Fruit fly (Drosophila melanogaster): ENCODE measurements around the gene CG8607.

The CG8607 gene

DNA sequence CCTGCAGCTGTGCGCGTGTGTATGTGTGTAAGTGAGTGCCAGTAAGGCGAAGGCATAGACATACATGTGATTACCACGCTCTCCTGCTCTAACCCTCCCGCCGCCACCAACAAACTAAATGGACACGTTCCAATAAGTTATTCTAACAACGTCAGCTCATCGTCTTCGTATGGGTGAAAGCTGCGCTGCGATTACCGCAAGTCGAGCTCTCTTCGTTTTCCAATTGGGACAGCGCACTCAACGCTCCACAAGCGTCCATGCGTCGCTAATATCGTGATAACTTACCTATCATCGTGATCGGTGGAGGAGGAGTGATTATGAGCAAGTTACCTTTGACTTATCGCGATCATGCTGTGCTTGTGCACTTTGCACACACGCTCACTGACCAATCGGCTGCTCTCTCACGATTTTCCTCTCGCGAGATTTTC, 41.2 kb downstream of the CG8607 start (continued):
- TF ChIP-seq dati (GFP tag; IDR thresholded peaks at IDR 0.05) (no peak), CG2678 (tag; optimal IDR thresholded peaks at IDR 0.05) (peak; percentile 46), CG7372 (GFP tag; IDR thresholded peaks at IDR 0.05) (no peak), Nf-YA (GFP tag; IDR thresholded peaks at IDR 0.05) (no peak), usp (GFP tag; optimal IDR thresholded peaks at IDR 0.05) (no peak), CG8359 (GFP tag; optimal IDR thresholded peaks at IDR 0.05; ENCODE audit: borderline replicate concordance) (no peak), CG11456 (GFP tag; IDR thresholded peaks at IDR 0.05) (no peak), CG5180 (GFP tag; optimal IDR thresholded peaks at IDR 0.05) (no peak), Atf6 (GFP tag; IDR thresholded peaks at IDR 0.05) (no peak), Ptx1 (GFP tag; IDR thresholded peaks at IDR 0.05) (0 out of 2 replicates have a peak, but pooled peaks have one; percentile 20), CG30403 (GFP tag; optimal IDR thresholded peaks at IDR 0.05) (peak; percentile 13), crc (GFP tag; optimal IDR thresholded peaks at IDR 0.05) (no peak), ara (GFP tag; IDR thresholded peaks at IDR 0.05) (peak; percentile 46), CG12769 (tag; optimal IDR thresholded peaks at IDR 0.05) (peak; percentile 51), ken (GFP tag; IDR thresholded peaks at IDR 0.05) (no peak), CTCF (GFP tag; optimal IDR thresholded peaks at IDR 0.05) (peak; percentile 60), Nf-YC (tag; optimal IDR thresholded peaks at IDR 0.05) (peak; percentile 82), CG3995 (GFP tag; optimal IDR thresholded peaks at IDR 0.05) (peak; percentile 75), CG18262 (tag; optimal IDR thresholded peaks at IDR 0.05) (peak; percentile 2), CG11723 (GFP tag; optimal IDR thresholded peaks at IDR 0.05) (no peak), CG10267 (tag; optimal IDR thresholded peaks at IDR 0.05) (no peak), CG9215 (GFP tag; IDR thresholded peaks at IDR 0.05) (no peak), CG10431 (GFP tag; optimal IDR thresholded peaks at IDR 0.05) (peak; percentile 99), CG1603 (tag; optimal IDR thresholded peaks at IDR 0.05) (peak; percentile 2), Sin3A (optimal IDR thresholded peaks at IDR 0.05) (no peak), Fer2 (tag; optimal IDR thresholded peaks at IDR 0.05) (no peak), Xrp1 (GFP tag; IDR thresholded peaks at IDR 0.05) (0 out of 2 replicates have a peak, but pooled peaks have one; percentile 28), vvl (GFP tag; IDR thresholded peaks at IDR 0.05) (peak; percentile 64; the same call in 1 of the 2 replicates), crol (GFP tag; IDR thresholded peaks at IDR 0.05) (peak; percentile 91), jigr1 (GFP tag; IDR thresholded peaks at IDR 0.05) (no peak), dm (GFP tag; optimal IDR thresholded peaks at IDR 0.05) (peak; percentile 8)

DNA sequence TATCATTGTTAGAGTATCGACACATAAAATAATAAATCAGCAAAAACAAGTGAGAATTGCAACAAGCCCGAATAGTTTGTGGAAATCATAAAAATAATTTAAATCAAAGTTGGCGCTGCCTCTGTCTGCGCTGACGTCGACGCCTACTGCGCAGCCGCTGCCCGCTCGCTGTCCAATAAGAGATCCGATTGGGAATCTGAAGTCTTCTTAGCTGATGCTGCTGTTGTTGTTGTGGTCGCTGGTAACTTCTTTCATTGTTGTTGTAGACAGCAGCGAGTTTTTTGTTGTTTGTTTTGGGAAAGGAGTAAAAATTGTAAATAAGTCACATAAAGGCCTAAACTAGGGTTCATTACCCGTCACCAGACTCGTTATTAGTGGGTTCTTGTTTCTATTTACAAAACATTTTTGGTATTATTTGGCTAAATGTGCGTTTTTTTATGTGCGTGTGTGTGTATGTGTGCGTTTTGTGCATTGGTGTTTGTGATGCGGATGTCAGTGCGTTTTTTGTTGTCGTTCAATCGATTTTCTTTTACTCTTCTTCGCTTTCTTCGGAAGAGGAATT, 44.9 kb downstream of the CG8607 start:
- no peak for TF ChIP-seq CG17328 (GFP tag; IDR thresholded peaks at IDR 0.05)
- no peak for TF ChIP-seq pho (GFP tag; optimal IDR thresholded peaks at IDR 0.05)
- TF ChIP-seq CG17612 (GFP tag; IDR thresholded peaks at IDR 0.05) = no peak
- TF ChIP-seq CG4360 (GFP tag; IDR thresholded peaks at IDR 0.05) = peak; percentile 97
- TF ChIP-seq CG5180 (GFP tag; optimal IDR thresholded peaks at IDR 0.05) = no peak
- no peak for TF ChIP-seq CG4854 (GFP tag; optimal IDR thresholded peaks at IDR 0.05)
- no peak for TF ChIP-seq NK7.1 (GFP tag; optimal IDR thresholded peaks at IDR 0.05)
- no peak for TF ChIP-seq zen (tag; optimal IDR thresholded peaks at IDR 0.05)
- no peak for TF ChIP-seq CG7556 (GFP tag; optimal IDR thresholded peaks at IDR 0.05)
- no peak for TF ChIP-seq CG9932 (GFP tag; IDR thresholded peaks at IDR 0.05)
- TF ChIP-seq stwl (tag; optimal IDR thresholded peaks at IDR 0.05) = no peak
- TF ChIP-seq CG18262 (tag; optimal IDR thresholded peaks at IDR 0.05) = no peak
- no peak for TF ChIP-seq Kr (GFP tag; optimal IDR thresholded peaks at IDR 0.05)
- TF ChIP-seq CG3281 (GFP tag; optimal IDR thresholded peaks at IDR 0.05) = no peak
- no peak for TF ChIP-seq mirr (GFP tag; optimal IDR thresholded peaks at IDR 0.05)
- no peak for TF ChIP-seq gcm2 (GFP tag; optimal IDR thresholded peaks at IDR 0.05)
- no peak for TF ChIP-seq CG11398 (GFP tag; optimal IDR thresholded peaks at IDR 0.05)
- no peak for TF ChIP-seq chif (GFP tag; optimal IDR thresholded peaks at IDR 0.05)
- no peak for TF ChIP-seq jigr1 (GFP tag; IDR thresholded peaks at IDR 0.05)
- TF ChIP-seq nerfin-1 (tag; optimal IDR thresholded peaks at IDR 0.05) = no peak
- TF ChIP-seq sens (GFP tag) = peak; percentile 61
- TF ChIP-seq Elba2 (GFP tag; optimal IDR thresholded peaks at IDR 0.05) = peak; percentile 51
- TF ChIP-seq CG7839 (tag; optimal IDR thresholded peaks at IDR 0.05) = no peak
- TF ChIP-seq sqz (GFP tag; optimal IDR thresholded peaks at IDR 0.05) = peak; percentile 4
- TF ChIP-seq CG6854 (GFP tag; optimal IDR thresholded peaks at IDR 0.05) = no peak
- TF ChIP-seq Oaz (GFP tag; IDR thresholded peaks at IDR 0.05) = no peak
